Worm (Caenorhabditis elegans): ENCODE data around the gene W02H5.19.
A peak's percentile ranks its signal among the peaks of the same experiment; 100 is the strongest.

The W02H5.19 gene

DNA sequence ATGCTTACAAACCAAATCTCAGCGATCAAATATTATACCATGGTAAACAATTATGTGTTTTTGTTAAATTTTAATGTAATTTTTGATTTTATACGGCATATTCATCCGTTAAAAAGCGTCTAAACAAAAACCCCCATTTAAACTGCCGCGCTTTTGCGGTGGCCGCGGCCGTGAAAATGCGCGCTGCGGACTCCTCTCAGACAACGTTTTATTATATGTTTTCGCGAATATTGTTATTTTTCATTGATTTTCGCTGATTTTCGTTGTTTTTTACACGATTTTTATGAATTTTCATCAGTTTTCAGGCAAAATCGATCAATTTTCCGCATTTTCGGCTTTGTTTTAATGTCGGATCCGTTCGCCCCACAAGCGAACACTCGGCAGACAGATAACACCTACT lies at the start of gene W02H5.19 (continued):
- no peak for TF ChIP-seq nhr-76 (tag; optimal IDR thresholded peaks at IDR 0.05)
- TF ChIP-seq nhr-84 (tag; optimal IDR thresholded peaks at IDR 0.05), result no peak
- peak in 1 of 2 experiments; percentile 98 for TF ChIP-seq ztf-11 (tag; optimal IDR thresholded peaks at IDR 0.05)
- TF ChIP-seq unc-130 (tag; optimal IDR thresholded peaks at IDR 0.05), result peak; percentile 60
- peak; percentile 45 for TF ChIP-seq F16B12.6 (tag; optimal IDR thresholded peaks at IDR 0.05)
- TF ChIP-seq mdl-1 (tag; optimal IDR thresholded peaks at IDR 0.05), result peak in 1 of 2 experiments; percentile 42
- peak; percentile 56 for TF ChIP-seq C34B4.2 (tag; optimal IDR thresholded peaks at IDR 0.05)
- no peak for TF ChIP-seq aly-2 (tag; optimal IDR thresholded peaks at IDR 0.05)
- TF ChIP-seq aha-1 (tag; optimal IDR thresholded peaks at IDR 0.05), result peak; percentile 37
- TF ChIP-seq skn-1 (tag; optimal IDR thresholded peaks at IDR 0.05), result peak; percentile 69
- peak; percentile 82 for TF ChIP-seq mab-9 (GFP tag; IDR thresholded peaks at IDR 0.05)
- TF ChIP-seq tbx-2 (tag; optimal IDR thresholded peaks at IDR 0.05), result peak; percentile 96
- TF ChIP-seq nhr-20 (tag; optimal IDR thresholded peaks at IDR 0.05), result peak; percentile 94
- peak; percentile 94 for TF ChIP-seq xbp-1 (tag; optimal IDR thresholded peaks at IDR 0.05)
- TF ChIP-seq ceh-90 (tag; optimal IDR thresholded peaks at IDR 0.05), result peak; percentile 96
- peak; percentile 95 for TF ChIP-seq egl-13 (tag; optimal IDR thresholded peaks at IDR 0.05)
- no peak for TF ChIP-seq pag-3 (tag; optimal IDR thresholded peaks at IDR 0.05; ENCODE audit: borderline replicate concordance, insufficient read depth)
- TF ChIP-seq nhr-90 (tag; optimal IDR thresholded peaks at IDR 0.05; ENCODE audit: poor library complexity), result peak; percentile 97
- peak; percentile 43 for TF ChIP-seq nhr-11 (tag; optimal IDR thresholded peaks at IDR 0.05)
- TF ChIP-seq Y116A8C.19 (tag; optimal IDR thresholded peaks at IDR 0.05; ENCODE audit: borderline replicate concordance), result peak; percentile 87
- TF ChIP-seq ets-5 (GFP tag; IDR thresholded peaks at IDR 0.05), result no peak
- TF ChIP-seq dpl-1 (GFP tag; optimal IDR thresholded peaks at IDR 0.05), result peak; percentile 94 to 98 (median 97)
- peak; percentile 79 for TF ChIP-seq unc-98 (GFP tag; IDR thresholded peaks at IDR 0.05)
- peak; percentile 96 for TF ChIP-seq nhr-71 (tag; optimal IDR thresholded peaks at IDR 0.05)
- peak; percentile 89 for TF ChIP-seq nhr-19 (GFP tag; conservative IDR thresholded peaks at IDR 0.05)
- peak; percentile 82 for TF ChIP-seq vab-15 (tag; optimal IDR thresholded peaks at IDR 0.05)
- TF ChIP-seq pax-3 (tag; optimal IDR thresholded peaks at IDR 0.05), result peak; percentile 95
- TF ChIP-seq dsc-1 (tag; optimal IDR thresholded peaks at IDR 0.05), result peak; percentile 97
- TF ChIP-seq fkh-10 (GFP tag; optimal IDR thresholded peaks at IDR 0.05), result no peak
- no peak for TF ChIP-seq hpl-2 (GFP tag; optimal IDR thresholded peaks at IDR 0.05)
- TF ChIP-seq fos-1 (tag; optimal IDR thresholded peaks at IDR 0.05), result peak; percentile 7

DNA sequence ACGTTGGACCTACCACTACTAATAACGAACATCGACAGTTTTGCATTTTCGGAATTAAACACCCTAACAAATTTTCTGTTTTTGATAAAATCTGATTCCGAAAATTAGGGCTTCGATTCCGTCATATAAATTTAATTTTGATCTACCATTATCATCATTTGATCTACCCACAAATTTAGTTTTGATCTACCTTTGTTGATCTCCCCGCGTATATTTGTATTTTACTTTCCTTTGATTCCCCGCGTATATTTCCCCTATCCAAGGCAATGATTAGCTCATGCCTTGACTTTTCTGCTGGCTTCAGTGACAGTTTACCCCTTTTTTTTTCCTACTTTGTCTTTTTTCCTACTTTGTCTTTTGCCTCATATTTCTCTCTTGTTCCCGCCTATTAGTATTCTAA lies 48.9 kb upstream of the W02H5.19 start:
- no peak for TF ChIP-seq F16B12.6 (tag; optimal IDR thresholded peaks at IDR 0.05)
- no peak for TF ChIP-seq snpc-4 (tag; optimal IDR thresholded peaks at IDR 0.05)
- TF ChIP-seq snu-23 (GFP tag; optimal IDR thresholded peaks at IDR 0.05), result no peak
- TF ChIP-seq nhr-71 (tag; optimal IDR thresholded peaks at IDR 0.05), result no peak
- no peak for TF ChIP-seq efl-1 (optimal IDR thresholded peaks at IDR 0.05)
- TF ChIP-seq efl-1 (GFP tag; optimal IDR thresholded peaks at IDR 0.05 in 1 of 2), result no peak
- TF ChIP-seq dpl-1 (GFP tag; optimal IDR thresholded peaks at IDR 0.05), result no peak
- TF ChIP-seq unc-86 (tag; optimal IDR thresholded peaks at IDR 0.05), result no peak

- no peak for TF ChIP-seq nhr-28 (tag; optimal IDR thresholded peaks at IDR 0.05)
- no peak for TF ChIP-seq nhr-90 (tag; optimal IDR thresholded peaks at IDR 0.05; ENCODE audit: poor library complexity)
- TF ChIP-seq efl-1 (optimal IDR thresholded peaks at IDR 0.05), result no peak
- peak in 1 of 2 experiments; percentile 85 for TF ChIP-seq efl-1 (GFP tag; optimal IDR thresholded peaks at IDR 0.05 in 1 of 2)
- TF ChIP-seq elt-2 (tag; optimal IDR thresholded peaks at IDR 0.05), result peak; percentile 27
Observed at ce11 chrV:2592173-2592676, 46.5 kb upstream of the W02H5.19 start, which contains the start of gene irg-3. Gene irg-3 (plus strand): TSS chrV:2592591.

ce11 chrV:2595720-2596119 lies 43.0 kb upstream of the W02H5.19 start:
- TF ChIP-seq ama-1 (optimal IDR thresholded peaks at IDR 0.05) (no peak), nhr-90 (tag; optimal IDR thresholded peaks at IDR 0.05; ENCODE audit: poor library complexity) (no peak), mdl-1 (tag; optimal IDR thresholded peaks at IDR 0.05) (no peak), rnt-1 (tag; optimal IDR thresholded peaks at IDR 0.05) (no peak), jun-1 (tag; optimal IDR thresholded peaks at IDR 0.05) (no peak), hlh-17 (GFP tag; optimal IDR thresholded peaks at IDR 0.05; ENCODE audit: borderline replicate concordance) (no peak), elt-2 (tag; optimal IDR thresholded peaks at IDR 0.05) (no peak), nhr-47 (tag; optimal IDR thresholded peaks at IDR 0.05) (no peak), nhr-19 (GFP tag; conservative IDR thresholded peaks at IDR 0.05) (no peak), ets-5 (GFP tag; IDR thresholded peaks at IDR 0.05) (no peak), efl-3 (GFP tag; optimal IDR thresholded peaks at IDR 0.05) (no peak), nhr-20 (tag; optimal IDR thresholded peaks at IDR 0.05) (no peak), aly-2 (tag; optimal IDR thresholded peaks at IDR 0.05) (no peak), ceh-82 (tag; optimal IDR thresholded peaks at IDR 0.05) (no peak), ceh-88 (GFP tag; IDR thresholded peaks at IDR 0.05) (no peak), lin-39 (tag; optimal IDR thresholded peaks at IDR 0.05) (no peak), ceh-8 (GFP tag; optimal IDR thresholded peaks at IDR 0.05) (no peak)
